Worm (Caenorhabditis elegans) whole organism, L2 larva: ENCODE data around the gene fbxl-4.
A peak's percentile ranks its signal among the peaks of the same experiment; 100 is the strongest.

Source experiments
- C34F6.9 ChIP-seq: fragments of 150-350 bp; optimal IDR thresholded peaks from 2 replicates; lab custom pipeline; 2014; ENCODE audit warnings: missing biosample characterization, missing genetic modification characterization
- ZK546.5 ChIP-seq: sonication (generic microtip); optimal IDR thresholded peaks from 2 replicates; lab custom pipeline; 2017; ENCODE audit warnings: missing biosample characterization, missing genetic modification characterization
- ama-1 ChIP-seq: fragments of 150-350 bp; optimal IDR thresholded peaks from 2 replicates; lab custom pipeline; 2018; ENCODE audit warnings: inconsistent platforms
- blmp-1 ChIP-seq: sonication (generic microtip); optimal IDR thresholded peaks from 2 replicates; lab custom pipeline; 2017; ENCODE audit warnings: missing genetic modification characterization, mild to moderate bottlenecking, missing compliant biosample characterization, antibody characterized with exemption, moderate library complexity; ENCODE audit not compliant: insufficient read depth
- crh-2 ChIP-seq: sonication (generic microtip); optimal IDR thresholded peaks from 2 replicates; lab custom pipeline; 2017; ENCODE audit warnings: missing biosample characterization, missing genetic modification characterization
- dmd-4 ChIP-seq: sonication (generic microtip); optimal IDR thresholded peaks from 2 replicates; lab custom pipeline; 2017; ENCODE audit warnings: missing biosample characterization, missing genetic modification characterization
- egl-27 ChIP-seq: sonication (generic microtip); optimal IDR thresholded peaks from 3 replicates; lab custom pipeline; 2017; ENCODE audit warnings: missing biosample characterization, missing genetic modification reagents, missing genetic modification characterization
- elt-1 ChIP-seq: fragments of 150-350 bp; optimal IDR thresholded peaks from 2 replicates; lab custom pipeline; 2014; ENCODE audit warnings: missing biosample characterization, missing genetic modification characterization
- elt-3 ChIP-seq: sonication (generic microtip); optimal IDR thresholded peaks from 2 replicates; lab custom pipeline; 2017; ENCODE audit warnings: missing biosample characterization, missing genetic modification characterization
- fos-1 ChIP-seq: fragments of 150-350 bp; optimal IDR thresholded peaks from 2 replicates; lab custom pipeline; 2014; ENCODE audit warnings: missing biosample characterization, missing genetic modification characterization
- gmeb-1 ChIP-seq: fragments of 150-350 bp; optimal IDR thresholded peaks from 2 replicates; lab custom pipeline; 2014; ENCODE audit warnings: missing biosample characterization, missing genetic modification characterization
- lin-39 ChIP-seq: fragments of 150-350 bp; optimal IDR thresholded peaks from 2 replicates; lab custom pipeline; 2014; ENCODE audit warnings: missing biosample characterization, missing genetic modification reagents, missing genetic modification characterization
- lsy-2 ChIP-seq, 2 experiments: fragments of 150-350 bp in 1 of 2; sonication (generic microtip) in 1 of 2; optimal IDR thresholded peaks; 2 replicates each; lab custom pipeline; 2014 to 2017; ENCODE audit warnings: missing biosample characterization in 2 of 2, missing genetic modification characterization in 2 of 2
- mab-5 ChIP-seq: fragments of 150-350 bp; optimal IDR thresholded peaks from 2 replicates; lab custom pipeline; 2014; ENCODE audit warnings: missing biosample characterization, missing genetic modification characterization
- mdl-1 ChIP-seq, 2 experiments: fragments of 150-350 bp in 1 of 2; sonication (generic microtip) in 1 of 2; optimal IDR thresholded peaks; 2 replicates each; lab custom pipeline; 2017; ENCODE audit warnings: missing biosample characterization in 2 of 2, missing genetic modification characterization in 2 of 2
- nhr-10 ChIP-seq: sonication (generic microtip); optimal IDR thresholded peaks from 2 replicates; lab custom pipeline; 2017; ENCODE audit warnings: missing biosample characterization, missing genetic modification characterization
- nhr-11 ChIP-seq: fragments of 150-350 bp; optimal IDR thresholded peaks from 2 replicates; lab custom pipeline; 2014; ENCODE audit warnings: missing biosample characterization, missing genetic modification characterization
- nhr-12 ChIP-seq: fragments of 150-350 bp; optimal IDR thresholded peaks from 2 replicates; lab custom pipeline; 2014; ENCODE audit warnings: missing biosample characterization, missing genetic modification characterization
- nhr-129 ChIP-seq: fragments of 150-350 bp; optimal IDR thresholded peaks from 2 replicates; lab custom pipeline; 2014; ENCODE audit warnings: missing biosample characterization, missing genetic modification characterization
- nhr-21 ChIP-seq: fragments of 150-350 bp; optimal IDR thresholded peaks from 2 replicates; lab custom pipeline; 2014; ENCODE audit warnings: missing biosample characterization, missing genetic modification characterization
- nhr-23 ChIP-seq: fragments of 150-350 bp; optimal IDR thresholded peaks from 2 replicates; lab custom pipeline; 2014; ENCODE audit warnings: missing biosample characterization, missing genetic modification reagents, missing genetic modification characterization
- nhr-237 ChIP-seq: fragments of 150-350 bp; optimal IDR thresholded peaks from 2 replicates; lab custom pipeline; 2014; ENCODE audit warnings: missing biosample characterization, missing genetic modification characterization
- nhr-25 ChIP-seq: fragments of 150-350 bp; sonication (generic microtip); optimal IDR thresholded peaks from 3 replicates; lab custom pipeline; 2014; ENCODE audit warnings: missing biosample characterization, missing genetic modification characterization
- nhr-6 ChIP-seq: fragments of 150-350 bp; optimal IDR thresholded peaks from 2 replicates; lab custom pipeline; 2014; ENCODE audit warnings: missing biosample characterization, missing genetic modification characterization
- peb-1 ChIP-seq: fragments of 150-350 bp; optimal IDR thresholded peaks from 2 replicates; lab custom pipeline; 2014; ENCODE audit warnings: missing biosample characterization, missing genetic modification characterization
- sem-4 ChIP-seq: fragments of 150-350 bp; optimal IDR thresholded peaks from 2 replicates; lab custom pipeline; 2014; ENCODE audit warnings: missing biosample characterization, missing genetic modification reagents, missing genetic modification characterization
- sma-3 ChIP-seq: sonication (generic microtip); optimal IDR thresholded peaks from 2 replicates; lab custom pipeline; 2016; ENCODE audit warnings: missing genetic modification reagents, missing genetic modification characterization, missing compliant biosample characterization
- sma-9 ChIP-seq, 2 experiments: fragments of 150-350 bp in 1 of 2; sonication (generic microtip) in 1 of 2; optimal IDR thresholded peaks; 2 replicates each; lab custom pipeline; 2014 to 2016; ENCODE audit warnings: missing genetic modification characterization in 2 of 2, mild to moderate bottlenecking in 1 of 2, missing biosample characterization in 1 of 2, missing compliant biosample characterization in 1 of 2, missing genetic modification reagents in 1 of 2, moderate library complexity in 1 of 2
- snpc-4 ChIP-seq: fragments of 150-350 bp; optimal IDR thresholded peaks from 2 replicates; lab custom pipeline; 2014; ENCODE audit warnings: missing biosample characterization, missing genetic modification characterization
- unc-39 ChIP-seq: fragments of 150-350 bp; optimal IDR thresholded peaks from 2 replicates; lab custom pipeline; 2014; ENCODE audit warnings: missing biosample characterization, missing genetic modification characterization
- unc-55 ChIP-seq: fragments of 150-350 bp; sonication (generic microtip); optimal IDR thresholded peaks from 3 replicates; lab custom pipeline; 2014; ENCODE audit warnings: missing biosample characterization, missing genetic modification reagents, missing genetic modification characterization
- unc-62 ChIP-seq: fragments of 150-350 bp; optimal IDR thresholded peaks from 2 replicates; lab custom pipeline; 2014; ENCODE audit warnings: missing biosample characterization, missing genetic modification reagents, missing genetic modification characterization
- ztf-1 ChIP-seq: fragments of 200-800 bp; sonication (Bioruptor generic); conservative IDR thresholded peaks from 2 replicates; pipeline ENCODE4 v1.3.6; 2022; ENCODE audit warnings: missing genetic modification characterization, missing compliant biosample characterization
- ztf-4 ChIP-seq: fragments of 150-350 bp; optimal IDR thresholded peaks from 2 replicates; lab custom pipeline; 2014; ENCODE audit warnings: missing biosample characterization, missing genetic modification characterization

fbxl-4 gene

ce11 chrX:6588495-6588894 lies at the start of gene fbxl-4:
Gene fbxl-4, plus strand, starts transcription at chrX:6588795.
- TF ChIP-seq elt-3 (tag; lab: Kevin White, UChicago): no peak
- no peak for TF ChIP-seq mdl-1 (tag; optimal IDR thresholded peaks at IDR 0.05; lab: Kevin White, UChicago)
- TF ChIP-seq nhr-10: no peak
- TF ChIP-seq nhr-129 (tag; lab: Kevin White, UChicago): no peak
- TF ChIP-seq unc-62 (GFP tag; lab: Kevin White, UChicago): no peak
- no peak for TF ChIP-seq elt-1 (tag; lab: Kevin White, UChicago)
- no peak for TF ChIP-seq fos-1 (tag; lab: Kevin White, UChicago)
- no peak for TF ChIP-seq sem-4 (tag; lab: Kevin White, UChicago)
- TF ChIP-seq nhr-6 (tag; lab: Kevin White, UChicago): no peak
- TF ChIP-seq nhr-21 (tag; lab: Kevin White, UChicago): no peak
- no peak for TF ChIP-seq snpc-4 (tag; lab: Kevin White, UChicago)
- TF ChIP-seq ZK546.5 (tag; lab: Kevin White, UChicago): no peak
- TF ChIP-seq nhr-237 (tag; lab: Kevin White, UChicago): no peak
- TF ChIP-seq dmd-4 (tag; lab: Kevin White, UChicago): no peak
- no peak for TF ChIP-seq gmeb-1 (tag; lab: Kevin White, UChicago)
- no peak for TF ChIP-seq ztf-1 (GFP tag; lab: Robert Waterston, UW)

- TF ChIP-seq ztf-1 (GFP tag; lab: Robert Waterston, UW): no peak
- no peak for TF ChIP-seq ztf-4 (tag; lab: Kevin White, UChicago)
- TF ChIP-seq peb-1 (tag; lab: Kevin White, UChicago): no peak
- no peak for TF ChIP-seq egl-27 (tag; lab: Kevin White, UChicago)
- TF ChIP-seq nhr-12: no peak
- TF ChIP-seq lin-39: no peak
- TF ChIP-seq unc-55 (GFP tag; lab: Kevin White, UChicago): no peak
- TF ChIP-seq mdl-1 (tag; optimal IDR thresholded peaks at IDR 0.05; lab: Kevin White, UChicago): no peak
- TF ChIP-seq lsy-2 (tag; optimal IDR thresholded peaks at IDR 0.05; lab: Kevin White, UChicago): no peak
- no peak for TF ChIP-seq ama-1 (lab: Kevin White, UChicago)
- TF ChIP-seq elt-3 (tag; lab: Kevin White, UChicago): no peak
Observed at ce11 chrX:6542692-6543091, 45.9 kb upstream of the fbxl-4 start, which contains the start of gene T14E8.2. Gene T14E8.2, plus strand, starts transcription at chrX:6542992.

- TF ChIP-seq elt-1 (tag; lab: Kevin White, UChicago) (no peak), mab-5 (no peak), nhr-25 (tag; lab: Kevin White, UChicago) (no peak), unc-39 (no peak), blmp-1 (tag; lab: Kevin White, UChicago) (no peak)
- TF ChIP-seq, all 48 proteins: peak for 0
Observed at ce11 chrX:6543665-6544064, 44.9 kb upstream of the fbxl-4 start.

- TF ChIP-seq C34F6.9: peak; percentile 30
- peak; percentile 4 for TF ChIP-seq blmp-1 (tag; lab: Kevin White, UChicago)
- TF ChIP-seq sma-3: no peak
- TF ChIP-seq nhr-129 (tag; lab: Kevin White, UChicago): peak; percentile 43
- no peak for TF ChIP-seq elt-3 (tag; lab: Kevin White, UChicago)
Observed at ce11 chrX:6551073-6551652, 37.4 kb upstream of the fbxl-4 start.

DNA sequence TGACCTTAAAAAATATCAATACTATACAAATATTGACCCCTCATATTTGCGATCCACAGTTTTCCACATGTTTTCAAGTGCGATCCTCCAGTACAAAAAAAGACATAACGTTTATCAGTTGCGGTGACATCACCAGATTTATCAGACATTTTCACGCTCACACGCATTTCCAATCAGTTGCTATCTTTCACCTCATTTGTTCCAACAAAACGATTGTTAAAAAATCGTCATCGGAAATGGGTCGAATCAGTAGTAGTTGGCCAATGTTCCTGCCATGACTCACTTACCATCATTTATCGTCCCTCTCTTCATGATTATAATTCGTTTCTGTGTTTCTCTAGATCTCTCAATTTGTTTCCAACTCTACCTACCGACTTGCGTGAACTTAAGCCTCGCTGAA lies 36.9 kb upstream of the fbxl-4 start:
- TF ChIP-seq nhr-11 (tag; lab: Kevin White, UChicago) (no peak), sma-3 (peak; percentile 39), mdl-1 (tag; optimal IDR thresholded peaks at IDR 0.05; lab: Kevin White, UChicago) (no peak), C34F6.9 (no peak), sma-9 (GFP tag; optimal IDR thresholded peaks at IDR 0.05; lab: Kevin White, UChicago) (peak; percentile 57), sma-9 (tag; optimal IDR thresholded peaks at IDR 0.05; lab: Kevin White, UChicago) (no peak), sem-4 (tag; lab: Kevin White, UChicago) (no peak), fos-1 (tag; lab: Kevin White, UChicago) (peak; percentile 81), nhr-129 (tag; lab: Kevin White, UChicago) (peak; percentile 3), crh-2 (tag; lab: Kevin White, UChicago) (peak; percentile 41), snpc-4 (tag; lab: Kevin White, UChicago) (no peak), nhr-23 (tag; lab: Kevin White, UChicago) (no peak)
